Worm (Caenorhabditis elegans) whole organism, L1 larva: ENCODE measurements around the gene fbn-1.

Experiments
- ceh-82 ChIP-seq, 3 experiments: fragments of 150-350 bp in 1 of 3; sonication (generic microtip) in 2 of 3; optimal IDR thresholded peaks; 2 replicates each; lab custom pipeline; 2014 to 2017; ENCODE audit warnings: missing biosample characterization in 3 of 3, missing genetic modification characterization in 3 of 3
- efl-1 ChIP-seq, 4 experiments: fragments of 150-350 bp; optimal IDR thresholded peaks in 3 of 4; peaks in 1 of 4; 1 replicate in 1 of 4; 2 replicates in 3 of 4; lab custom pipeline; 2014; ENCODE audit warnings: missing biosample characterization in 2 of 4, missing genetic modification characterization in 2 of 4, missing genetic modification reagents in 2 of 4
- lin-13 ChIP-seq: fragments of 150-350 bp; optimal IDR thresholded peaks from 2 replicates; lab custom pipeline; 2014; ENCODE audit warnings: missing biosample characterization, missing genetic modification reagents, missing genetic modification characterization
- lin-15B ChIP-seq: fragments of 150-350 bp; sonication (generic microtip); optimal IDR thresholded peaks from 3 replicates; lab custom pipeline; 2014; ENCODE audit warnings: missing biosample characterization, missing genetic modification characterization
- lin-39 ChIP-seq: fragments of 150-350 bp; optimal IDR thresholded peaks from 2 replicates; lab custom pipeline; 2014; ENCODE audit warnings: missing biosample characterization, missing genetic modification reagents, missing genetic modification characterization
- nhr-11 ChIP-seq: fragments of 150-350 bp; optimal IDR thresholded peaks from 2 replicates; lab custom pipeline; 2014; ENCODE audit warnings: missing biosample characterization, missing genetic modification characterization
- nhr-12 ChIP-seq: sonication (generic microtip); optimal IDR thresholded peaks from 2 replicates; lab custom pipeline; 2017; ENCODE audit warnings: missing biosample characterization, missing genetic modification characterization
- nhr-76 ChIP-seq: sonication (generic microtip); optimal IDR thresholded peaks from 2 replicates; lab custom pipeline; 2017; ENCODE audit warnings: missing biosample characterization, missing genetic modification characterization
- nhr-77 ChIP-seq: fragments of 150-350 bp; optimal IDR thresholded peaks from 2 replicates; lab custom pipeline; 2014; ENCODE audit warnings: missing biosample characterization, missing genetic modification characterization
- unc-130 ChIP-seq: fragments of 150-350 bp; optimal IDR thresholded peaks from 2 replicates; lab custom pipeline; 2017; ENCODE audit warnings: missing biosample characterization, missing genetic modification characterization, inconsistent platforms

ce11 chrIII:7588214-7588613 is 37.0 kb upstream of the fbn-1 start, which contains the start of gene R13A5.15:
- TF ChIP-seq efl-1 (optimal IDR thresholded peaks at IDR 0.05; lab: Kevin White, UChicago) (no peak), efl-1 (GFP tag; optimal IDR thresholded peaks at IDR 0.05 in 1 of 2; lab: Kevin White, UChicago) (no peak), unc-130 (tag; lab: Kevin White, UChicago) (no peak), lin-13 (GFP tag; lab: Kevin White, UChicago) (no peak), ceh-82 (tag; optimal IDR thresholded peaks at IDR 0.05; lab: Kevin White, UChicago) (no peak), nhr-11 (tag; lab: Kevin White, UChicago) (no peak), nhr-12 (no peak), nhr-76 (tag; lab: Kevin White, UChicago) (no peak), lin-39 (no peak), nhr-77 (tag; lab: Kevin White, UChicago) (no peak), lin-15B (no peak)
